In genomic region chr3R:4984132-4984531, dm6 we compare ENCODE assay signal across 2 fruit fly cellular contexts.
A peak's percentile ranks its signal among the peaks of the same experiment; 100 is the strongest.
TF ChIP-seq lines count a peak whose summit lies in the region.

Gene CG14662 (minus strand): TSS chr3R:4984232.

- TF ChIP-seq CTCF in whole organism, embryonic (GFP tag; optimal IDR thresholded peaks at IDR 0.05; lab: Kevin White, UChicago), result no peak

TF ChIP-seq in whole organism, adult, 20 proteins besides CTCF, POLR2A, EP300 and RAD21:
- TF ChIP-seq toe (GFP tag; optimal IDR thresholded peaks at IDR 0.05; lab: Kevin White, UChicago) (no peak), kay (GFP tag; lab: Kevin White, UChicago; ENCODE audit: borderline replicate concordance) (peak; percentile 49)

TF ChIP-seq in whole organism, embryonic, 481 proteins besides CTCF, POLR2A, EP300 and RAD21:
- TF ChIP-seq CG5953 (GFP tag; IDR thresholded peaks at IDR 0.05; lab: Robert Waterston, UW), result no peak
- TF ChIP-seq Usf (GFP tag; optimal IDR thresholded peaks at IDR 0.05; lab: Kevin White, UChicago), result no peak
- peak; percentile 28 for TF ChIP-seq zen (tag; optimal IDR thresholded peaks at IDR 0.05; lab: Kevin White, UChicago)
- no peak for TF ChIP-seq dati (GFP tag; IDR thresholded peaks at IDR 0.05; lab: Robert Waterston, UW)
- peak in 1 of 2 experiments; percentile 25 for TF ChIP-seq eve (GFP tag; optimal IDR thresholded peaks at IDR 0.05; lab: Kevin White, UChicago)
- no peak for TF ChIP-seq abd-A (tag; optimal IDR thresholded peaks at IDR 0.05; lab: Kevin White, UChicago)
- TF ChIP-seq CG11456 (GFP tag; IDR thresholded peaks at IDR 0.05; lab: Robert Waterston, UW), result no peak
- no peak for TF ChIP-seq CG3163 (GFP tag; optimal IDR thresholded peaks at IDR 0.05; lab: Kevin White, UChicago)
- TF ChIP-seq cas (GFP tag; IDR thresholded peaks at IDR 0.05; lab: Robert Waterston, UW), result no peak
- TF ChIP-seq CG17802 (tag; optimal IDR thresholded peaks at IDR 0.05; lab: Kevin White, UChicago), result no peak
- TF ChIP-seq CG4854 (GFP tag; optimal IDR thresholded peaks at IDR 0.05; lab: Kevin White, UChicago), result no peak
- no peak for TF ChIP-seq bab2 (GFP tag; optimal IDR thresholded peaks at IDR 0.05; lab: Kevin White, UChicago)
- no peak for TF ChIP-seq CG11696 (GFP tag; IDR thresholded peaks at IDR 0.05; lab: Robert Waterston, UW)

Comparison
In these comparisons a context has a peak if more than half of its experiments do, and no peak if none do; other contexts are left out.
1. Of the 1 proteins assayed by ChIP-seq in both whole organism, embryonic and whole organism, adult: peak only in whole organism, embryonic: none; only in whole organism, adult: kay; in both: none; in neither: 0.